Fruit fly (Drosophila melanogaster) whole organism, embryonic: ENCODE results near the gene Arp10.

ENCODE experiments used
- Abd-B ChIP-seq: fragments of 200-800 bp; sonication (Bioruptor generic); optimal IDR thresholded peaks from 2 replicates; lab custom pipeline; 2018; ENCODE audit warnings: missing biosample characterization, mild to moderate bottlenecking, missing genetic modification characterization, moderate library complexity
- B-H2 ChIP-seq: fragments of 200-800 bp; sonication (Bioruptor generic); optimal IDR thresholded peaks from 2 replicates; lab custom pipeline; 2018; ENCODE audit warnings: missing biosample characterization, mild to moderate bottlenecking, missing genetic modification characterization
- CG10274 ChIP-seq: fragments of 200-800 bp; sonication (Bioruptor generic); optimal IDR thresholded peaks from 3 replicates; lab custom pipeline; 2017; ENCODE audit warnings: missing biosample characterization, mild to moderate bottlenecking, missing genetic modification characterization
- CG10565 ChIP-seq: fragments of 200-800 bp; sonication (Bioruptor generic); optimal IDR thresholded peaks from 3 replicates; lab custom pipeline; 2016; ENCODE audit warnings: missing biosample characterization, mild to moderate bottlenecking, missing genetic modification characterization
- CG11695 ChIP-seq: fragments of 200-800 bp; sonication (Bioruptor generic); IDR thresholded peaks from 3 replicates; pipeline ENCODE4 v1.3.6; 2022; ENCODE audit warnings: missing biosample characterization, missing genetic modification characterization
- CG13775 ChIP-seq: fragments of 200-800 bp; sonication (Bioruptor generic); optimal IDR thresholded peaks from 3 replicates; lab custom pipeline; 2017; ENCODE audit warnings: missing biosample characterization, mild to moderate bottlenecking, missing genetic modification characterization
- CG14014 ChIP-seq: fragments of 200-800 bp; sonication (Bioruptor generic); IDR thresholded peaks from 2 replicates; pipeline ENCODE4 v1.3.6; 2022; ENCODE audit warnings: missing biosample characterization, missing genetic modification characterization
- CG17328 ChIP-seq: fragments of 200-800 bp; sonication (Bioruptor generic); IDR thresholded peaks from 2 replicates; pipeline ENCODE4 v1.3.6; 2022; ENCODE audit warnings: missing biosample characterization, missing genetic modification characterization
- CG17361 ChIP-seq: fragments of 200-800 bp; sonication (Bioruptor generic); IDR thresholded peaks from 3 replicates; pipeline ENCODE4 v1.3.6; 2022; ENCODE audit warnings: missing biosample characterization, missing genetic modification characterization
- CG1792 ChIP-seq: fragments of 200-800 bp; sonication (Bioruptor generic); optimal IDR thresholded peaks from 2 replicates; lab custom pipeline; 2016; ENCODE audit warnings: missing biosample characterization, missing genetic modification characterization
- CG1832 ChIP-seq: fragments of 200-800 bp; sonication (Bioruptor generic); optimal IDR thresholded peaks from 2 replicates; lab custom pipeline; 2017; ENCODE audit warnings: missing biosample characterization, mild to moderate bottlenecking, missing genetic modification characterization, inconsistent platforms
- CG18764 ChIP-seq: fragments of 200-800 bp; sonication (Bioruptor generic); optimal IDR thresholded peaks from 3 replicates; lab custom pipeline; 2016; ENCODE audit warnings: missing biosample characterization, missing genetic modification characterization
- CG2199 ChIP-seq: fragments of 200-800 bp; sonication (Bioruptor generic); IDR thresholded peaks from 3 replicates; pipeline ENCODE4 v1.3.6; 2022; ENCODE audit warnings: missing biosample characterization, missing genetic modification characterization
- CG33213 ChIP-seq: fragments of 200-800 bp; sonication (Bioruptor generic); optimal IDR thresholded peaks from 3 replicates; lab custom pipeline; 2016; ENCODE audit warnings: missing biosample characterization, missing genetic modification characterization
- CG34224 ChIP-seq: fragments of 200-800 bp; sonication (Bioruptor generic); IDR thresholded peaks from 3 replicates; pipeline ENCODE4 v1.3.6; 2022; ENCODE audit warnings: missing biosample characterization, missing genetic modification characterization; ENCODE audit not compliant: partially characterized antibody
- CG34376 ChIP-seq: fragments of 200-800 bp; sonication (Bioruptor generic); optimal IDR thresholded peaks from 2 replicates; lab custom pipeline; 2018; ENCODE audit warnings: missing biosample characterization, mild to moderate bottlenecking, missing genetic modification characterization
- CG5953 ChIP-seq: fragments of 200-800 bp; sonication (Bioruptor generic); IDR thresholded peaks from 2 replicates; pipeline ENCODE4 v1.3.6; 2022; ENCODE audit warnings: missing biosample characterization, missing genetic modification characterization
- CG6813 ChIP-seq: fragments of 200-800 bp; sonication (Bioruptor generic); optimal IDR thresholded peaks from 2 replicates; lab custom pipeline; 2017; ENCODE audit warnings: missing biosample characterization, missing genetic modification characterization, mild to moderate bottlenecking, moderate library complexity, missing genetic modification reagents
- CG7556 ChIP-seq: fragments of 200-800 bp; sonication (Bioruptor generic); optimal IDR thresholded peaks from 2 replicates; lab custom pipeline; 2017; ENCODE audit warnings: missing biosample characterization, mild to moderate bottlenecking, missing genetic modification characterization
- CG9876 ChIP-seq: fragments of 200-800 bp; sonication (Bioruptor generic); optimal IDR thresholded peaks from 2 replicates; lab custom pipeline; 2016; ENCODE audit warnings: missing biosample characterization, missing genetic modification characterization
- Dad ChIP-seq: fragments of 200-800 bp; sonication (Bioruptor generic); optimal IDR thresholded peaks from 3 replicates; lab custom pipeline; 2016; ENCODE audit warnings: missing biosample characterization, missing genetic modification characterization
- ERR ChIP-seq: fragments of 200-800 bp; sonication (Bioruptor generic); optimal IDR thresholded peaks from 2 replicates; lab custom pipeline; 2016; ENCODE audit warnings: missing biosample characterization, missing genetic modification characterization
- H15 ChIP-seq: fragments of 200-800 bp; sonication (Bioruptor generic); IDR thresholded peaks from 3 replicates; pipeline ENCODE4 v1.3.6; 2022; ENCODE audit warnings: missing biosample characterization, missing genetic modification characterization
- HLH4C ChIP-seq: fragments of 200-800 bp; sonication (Bioruptor generic); IDR thresholded peaks from 3 replicates; pipeline ENCODE4 v1.3.6; 2022; ENCODE audit warnings: missing biosample characterization, missing genetic modification characterization; ENCODE audit not compliant: partially characterized antibody
- Hmr ChIP-seq: fragments of 200-800 bp; sonication (Bioruptor generic); optimal IDR thresholded peaks from 3 replicates; lab custom pipeline; 2017; ENCODE audit warnings: mild to moderate bottlenecking, missing biosample characterization, missing genetic modification reagents, missing genetic modification characterization
- Hmx ChIP-seq: fragments of 200-800 bp; sonication (Bioruptor generic); optimal IDR thresholded peaks from 2 replicates; lab custom pipeline; 2016; ENCODE audit warnings: missing biosample characterization, missing genetic modification characterization
- Hr3 ChIP-seq: fragments of 200-800 bp; sonication (Bioruptor generic); optimal IDR thresholded peaks from 3 replicates; lab custom pipeline; 2016; ENCODE audit warnings: missing biosample characterization, missing genetic modification characterization
- NC2α ChIP-seq: fragments of 200-800 bp; sonication (Bioruptor generic); optimal IDR thresholded peaks from 2 replicates; lab custom pipeline; 2016; ENCODE audit warnings: missing biosample characterization, missing genetic modification characterization
- Nf-YC ChIP-seq: fragments of 200-800 bp; optimal IDR thresholded peaks from 3 replicates; lab custom pipeline; 2019; ENCODE audit warnings: missing biosample characterization, mild to moderate bottlenecking, missing genetic modification characterization, moderate library complexity
- Pdp1 ChIP-seq, 2 experiments: fragments of 200-800 bp; sonication (Bioruptor generic); optimal IDR thresholded peaks; 3 replicates each; lab custom pipeline; 2016; ENCODE audit warnings: missing biosample characterization in 2 of 2, missing genetic modification characterization in 2 of 2, mild to moderate bottlenecking in 1 of 2, moderate library complexity in 1 of 2
- YL-1 ChIP-seq: fragments of 200-800 bp; sonication (Bioruptor generic); optimal IDR thresholded peaks from 3 replicates; lab custom pipeline; 2017; ENCODE audit warnings: missing biosample characterization, mild to moderate bottlenecking, missing genetic modification characterization
- bbx ChIP-seq: fragments of 200-800 bp; sonication (Bioruptor generic); IDR thresholded peaks from 2 replicates; pipeline ENCODE4 v1.3.6; 2022; ENCODE audit warnings: missing biosample characterization, missing genetic modification characterization; ENCODE audit not compliant: partially characterized antibody
- btn ChIP-seq: fragments of 200-800 bp; sonication (Bioruptor generic); optimal IDR thresholded peaks from 2 replicates; lab custom pipeline; 2016; ENCODE audit warnings: missing biosample characterization, missing genetic modification characterization
- chinmo ChIP-seq: fragments of 200-800 bp; sonication (Bioruptor generic); IDR thresholded peaks from 4 replicates; pipeline ENCODE4 v1.3.6; 2022; ENCODE audit warnings: missing biosample characterization, missing genetic modification characterization; ENCODE audit not compliant: partially characterized antibody
- dimm ChIP-seq: fragments of 200-800 bp; sonication (Bioruptor generic); IDR thresholded peaks from 2 replicates; pipeline ENCODE4 v1.3.6; 2022; ENCODE audit warnings: missing biosample characterization, missing genetic modification characterization
- eyg ChIP-seq: fragments of 200-800 bp; sonication (Bioruptor generic); optimal IDR thresholded peaks from 3 replicates; lab custom pipeline; 2016; ENCODE audit warnings: missing biosample characterization, missing genetic modification characterization
- fd96Cb ChIP-seq: fragments of 200-800 bp; sonication (Bioruptor generic); optimal IDR thresholded peaks from 2 replicates; lab custom pipeline; 2018; ENCODE audit warnings: missing biosample characterization, mild to moderate bottlenecking, missing genetic modification characterization, moderate library complexity
- gem ChIP-seq: fragments of 200-800 bp; sonication (Bioruptor generic); optimal IDR thresholded peaks from 2 replicates; lab custom pipeline; 2019; ENCODE audit warnings: missing biosample characterization, mild to moderate bottlenecking, missing genetic modification characterization, moderate library complexity
- kah ChIP-seq: fragments of 200-800 bp; sonication (Bioruptor generic); optimal IDR thresholded peaks from 2 replicates; lab custom pipeline; 2018; ENCODE audit warnings: missing biosample characterization, mild to moderate bottlenecking, missing genetic modification characterization
- mld ChIP-seq: fragments of 200-800 bp; sonication (Bioruptor generic); IDR thresholded peaks from 3 replicates; pipeline ENCODE4 v1.3.6; 2022; ENCODE audit warnings: missing biosample characterization, missing genetic modification characterization; ENCODE audit not compliant: partially characterized antibody
- nerfin-2 ChIP-seq: fragments of 200-800 bp; sonication (Bioruptor generic); IDR thresholded peaks from 2 replicates; pipeline ENCODE4 v1.3.6; 2022; ENCODE audit warnings: missing biosample characterization, missing genetic modification characterization; ENCODE audit not compliant: partially characterized antibody
- nmo ChIP-seq: fragments of 200-800 bp; sonication (Bioruptor generic); optimal IDR thresholded peaks from 2 replicates; lab custom pipeline; 2018; ENCODE audit warnings: missing biosample characterization, mild to moderate bottlenecking, missing genetic modification characterization, moderate library complexity
- pho ChIP-seq: fragments of 200-800 bp; sonication (Bioruptor generic); optimal IDR thresholded peaks from 2 replicates; lab custom pipeline; 2016; ENCODE audit warnings: missing biosample characterization, missing genetic modification characterization
- pum ChIP-seq: fragments of 200-800 bp; sonication (Bioruptor generic); optimal IDR thresholded peaks from 2 replicates; lab custom pipeline; 2016; ENCODE audit warnings: missing biosample characterization, missing genetic modification characterization
- pzg ChIP-seq: fragments of 200-800 bp; sonication (Bioruptor generic); optimal IDR thresholded peaks from 3 replicates; lab custom pipeline; 2018; ENCODE audit warnings: missing biosample characterization, mild to moderate bottlenecking, missing genetic modification characterization, moderate library complexity
- ranshi ChIP-seq: fragments of 200-800 bp; sonication (Bioruptor generic); IDR thresholded peaks from 2 replicates; pipeline ENCODE4 v1.3.6; 2022; ENCODE audit warnings: missing biosample characterization, missing genetic modification characterization
- row ChIP-seq: fragments of 200-800 bp; sonication (Bioruptor generic); IDR thresholded peaks from 3 replicates; pipeline ENCODE4 v1.3.6; 2022; ENCODE audit warnings: missing biosample characterization, missing genetic modification characterization
- trh ChIP-seq: fragments of 200-800 bp; sonication (Bioruptor generic); optimal IDR thresholded peaks from 2 replicates; lab custom pipeline; 2016; ENCODE audit warnings: missing biosample characterization, missing genetic modification characterization

The Arp10 gene

DNA sequence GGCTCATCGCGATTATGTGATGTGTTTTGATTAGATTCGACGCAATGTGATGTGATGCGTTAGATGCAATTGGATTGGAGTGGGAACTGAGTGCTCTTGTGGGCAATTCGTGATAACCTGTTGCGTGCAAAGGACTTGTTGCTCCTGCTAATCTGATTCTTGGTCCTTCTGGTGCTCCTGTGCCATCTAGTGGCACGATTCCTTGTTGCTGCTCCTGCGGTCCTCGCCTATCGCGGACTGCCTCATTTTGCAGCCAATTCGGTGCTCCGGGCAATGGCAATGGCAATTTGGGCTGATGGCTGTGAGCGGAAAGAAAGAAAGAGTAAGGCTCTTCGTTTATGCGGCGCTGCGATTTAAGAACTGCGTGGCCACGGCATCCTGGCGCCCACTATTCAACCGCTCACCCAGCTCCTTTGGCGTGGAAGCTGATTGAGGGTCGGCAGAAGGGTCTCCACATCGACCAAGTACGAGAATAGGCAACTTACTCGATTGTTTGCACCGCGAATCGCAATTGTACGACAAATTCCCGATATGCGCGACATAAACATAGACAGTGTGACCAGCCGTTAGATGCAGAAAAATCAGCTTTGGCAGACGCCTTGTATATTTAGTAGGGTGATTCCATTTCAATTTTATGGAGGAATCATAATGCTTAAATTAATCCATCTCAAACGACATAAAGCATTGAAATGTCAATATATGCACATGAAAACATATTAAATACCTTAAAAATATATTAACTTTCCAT, 47.1 kb upstream of the Arp10 start, which contains the start of gene Mer (continued):
- TF ChIP-seq dimm (peak; percentile 37; the same call in 1 of the 2 replicates), CG7556 (GFP tag; lab: Kevin White, UChicago) (peak; percentile 75), pho (GFP tag; lab: Kevin White, UChicago) (peak; percentile 72), pzg (GFP tag; lab: Kevin White, UChicago) (peak; percentile 55), trh (GFP tag; lab: Kevin White, UChicago) (peak; percentile 37), B-H2 (GFP tag; lab: Kevin White, UChicago) (peak; percentile 66), CG13775 (peak; percentile 86), YL-1 (GFP tag; lab: Kevin White, UChicago) (peak; percentile 71), pum (GFP tag; lab: Kevin White, UChicago) (peak; percentile 78), CG1792 (GFP tag; lab: Kevin White, UChicago) (peak; percentile 71), CG34224 (GFP tag; lab: Robert Waterston, UW) (no peak), HLH4C (GFP tag; lab: Robert Waterston, UW) (no peak), nerfin-2 (GFP tag; lab: Robert Waterston, UW) (no peak), CG2199 (GFP tag; lab: Robert Waterston, UW) (0 out of 3 replicates have a peak, but pooled peaks have one; percentile 53), Hr3 (GFP tag; lab: Kevin White, UChicago) (peak; percentile 65), Dad (peak; percentile 80), btn (GFP tag; lab: Kevin White, UChicago) (peak; percentile 74), CG11695 (GFP tag; lab: Robert Waterston, UW) (peak; percentile 92), eyg (GFP tag; lab: Kevin White, UChicago) (peak; percentile 77), gem (tag; lab: Kevin White, UChicago) (peak; percentile 88), CG10565 (no peak), CG34376 (GFP tag; lab: Kevin White, UChicago) (peak; percentile 90), ranshi (GFP tag; lab: Robert Waterston, UW) (peak; percentile 86), Hmx (GFP tag; lab: Kevin White, UChicago) (peak; percentile 49), CG10274 (GFP tag; lab: Kevin White, UChicago) (peak; percentile 54), bbx (no peak), Hmr (peak; percentile 87), CG5953 (GFP tag; lab: Robert Waterston, UW) (peak; percentile 75; the same call in 1 of the 2 replicates), H15 (GFP tag; lab: Robert Waterston, UW) (peak; percentile 57; the same call in 1 of the 3 replicates), CG6813 (GFP tag; lab: Kevin White, UChicago) (peak; percentile 71), CG14014 (GFP tag; lab: Robert Waterston, UW) (peak; percentile 76), ERR (GFP tag; lab: Kevin White, UChicago) (peak; percentile 79), CG1832 (GFP tag; lab: Kevin White, UChicago) (no peak), fd96Cb (tag; lab: Kevin White, UChicago) (peak; percentile 73), mld (GFP tag; lab: Robert Waterston, UW) (no peak), CG33213 (GFP tag; lab: Kevin White, UChicago) (peak; percentile 76), NC2α (peak; percentile 46), Abd-B (GFP tag; lab: Kevin White, UChicago) (peak; percentile 73), CG17361 (peak; percentile 79), CG17328 (peak; percentile 75), CG18764 (GFP tag; lab: Kevin White, UChicago) (peak; percentile 71), nmo (GFP tag; lab: Kevin White, UChicago) (peak; percentile 86), kah (GFP tag; lab: Kevin White, UChicago) (peak; percentile 62), Pdp1 (GFP tag; optimal IDR thresholded peaks at IDR 0.05; lab: Kevin White, UChicago) (peak; percentile 78 to 81), chinmo (GFP tag; lab: Robert Waterston, UW) (no peak), Nf-YC (peak; percentile 74), row (peak; percentile 96), CG9876 (peak; percentile 67)
